Worm (Caenorhabditis elegans): ENCODE measurements around the gene T22C8.1.

- TF ChIP-seq nhr-25 (tag; optimal IDR thresholded peaks at IDR 0.05) (no peak), mdl-1 (tag; optimal IDR thresholded peaks at IDR 0.05) (no peak), nhr-76 (tag; optimal IDR thresholded peaks at IDR 0.05) (no peak), ztf-11 (tag; optimal IDR thresholded peaks at IDR 0.05) (no peak), fos-1 (tag; optimal IDR thresholded peaks at IDR 0.05) (no peak), aly-2 (tag; optimal IDR thresholded peaks at IDR 0.05) (no peak), nhr-11 (tag; optimal IDR thresholded peaks at IDR 0.05) (no peak), sea-2 (GFP tag; optimal IDR thresholded peaks at IDR 0.05) (no peak), nhr-28 (tag; optimal IDR thresholded peaks at IDR 0.05) (no peak)
Observed at ce11 chrII:8631766-8632165, 19.2 kb downstream of the T22C8.1 start.

All from whole organism, L3 larva.